Fruit fly (Drosophila melanogaster) whole organism, wandering third instar larva: Measurements from ENCODE around the gene Rab14.

Experiments used
- CG9705 ChIP-seq: fragments of 200-800 bp; sonication (Bioruptor generic); optimal IDR thresholded peaks from 2 replicates; lab custom pipeline; 2018; ENCODE audit warnings: missing biosample characterization, mild to moderate bottlenecking, missing genetic modification characterization
- Dfd ChIP-seq: fragments of >200 bp; optimal IDR thresholded peaks from 2 replicates; lab custom pipeline; 2017; ENCODE audit warnings: missing biosample characterization, missing genetic modification characterization
- Dif ChIP-seq: fragments of 200-275, 200-300 bp; sonication (Bioruptor generic); optimal IDR thresholded peaks from 2 replicates; lab custom pipeline; 2018; ENCODE audit warnings: missing biosample characterization, missing genetic modification characterization; ENCODE audit not compliant: partially characterized antibody
- Hnf4 ChIP-seq: fragments of 200-800 bp; sonication (Bioruptor generic); optimal IDR thresholded peaks from 2 replicates; lab custom pipeline; 2016; ENCODE audit warnings: missing biosample characterization, mild to moderate bottlenecking, missing genetic modification characterization
- N ChIP-seq: fragments of >200 bp; optimal IDR thresholded peaks from 2 replicates; lab custom pipeline; 2018; ENCODE audit warnings: missing biosample characterization, missing external identifiers, missing genetic modification characterization
- Sp1 ChIP-seq: fragments of 200-800 bp; sonication (Bioruptor generic); optimal IDR thresholded peaks from 3 replicates; lab custom pipeline; 2019; ENCODE audit warnings: missing biosample characterization, mild to moderate bottlenecking, missing genetic modification characterization, moderate library complexity
- br ChIP-seq: fragments of 200-800 bp; sonication (Bioruptor generic); optimal IDR thresholded peaks from 2 replicates; lab custom pipeline; 2016; ENCODE audit warnings: missing biosample characterization, missing genetic modification characterization
- brk ChIP-seq: fragments of 200-800 bp; sonication (Bioruptor generic); optimal IDR thresholded peaks from 2 replicates; lab custom pipeline; 2016; ENCODE audit warnings: missing biosample characterization, mild to moderate bottlenecking, missing genetic modification characterization
- dl ChIP-seq, 2 experiments: fragments of 175-275, 200-275 bp in 1 of 2; fragments of 200-275 bp in 1 of 2; sonication (Bioruptor generic); optimal IDR thresholded peaks; lab custom pipeline; 2018; ENCODE audit warnings: mild to moderate bottlenecking in 2 of 2, missing biosample characterization in 2 of 2, missing genetic modification characterization in 2 of 2, moderate library complexity in 2 of 2; ENCODE audit not compliant: partially characterized antibody in 2 of 2, insufficient read depth in 1 of 2
- dmrt93B ChIP-seq: fragments of 200-800 bp; sonication (Bioruptor generic); optimal IDR thresholded peaks from 2 replicates; lab custom pipeline; 2018; ENCODE audit warnings: missing biosample characterization, mild to moderate bottlenecking, missing genetic modification characterization
- lola ChIP-seq: fragments of >200 bp; optimal IDR thresholded peaks from 2 replicates; lab custom pipeline; 2017; ENCODE audit warnings: missing biosample characterization, missing genetic modification characterization
- psq ChIP-seq: fragments of 200-800 bp; sonication (Bioruptor generic); optimal IDR thresholded peaks from 3 replicates; lab custom pipeline; 2017; ENCODE audit warnings: missing biosample characterization, mild to moderate bottlenecking, missing genetic modification characterization, moderate library complexity
- sv ChIP-seq: fragments of 200-800 bp; sonication (Bioruptor generic); optimal IDR thresholded peaks from 3 replicates; lab custom pipeline; 2016; ENCODE audit warnings: missing biosample characterization, missing genetic modification characterization
- usp ChIP-seq: fragments of >200 bp; optimal IDR thresholded peaks from 2 replicates; lab custom pipeline; 2017; ENCODE audit warnings: missing biosample characterization, missing genetic modification characterization

dm6 chr2L:14395065-14395439, 40.1 kb downstream of the Rab14 start:
- TF ChIP-seq Dfd (GFP tag; lab: Kevin White, UChicago) (no peak), brk (GFP tag; lab: Kevin White, UChicago) (no peak), br (GFP tag; lab: Kevin White, UChicago) (no peak), psq (GFP tag; lab: Kevin White, UChicago) (no peak), sv (GFP tag; lab: Kevin White, UChicago) (no peak), usp (GFP tag; lab: Kevin White, UChicago) (no peak), CG9705 (GFP tag; lab: Kevin White, UChicago) (no peak), dl (GFP tag; optimal IDR thresholded peaks at IDR 0.05; lab: Kevin White, UChicago; ENCODE audit: insufficient read depth in 1 of 2, partially characterized antibody in 2 of 2) (no peak), lola (GFP tag; lab: Kevin White, UChicago) (no peak), Sp1 (GFP tag; lab: Kevin White, UChicago) (no peak), dmrt93B (GFP tag; lab: Kevin White, UChicago) (no peak), Hnf4 (no peak), N (no peak), Dif (GFP tag; lab: Kevin White, UChicago) (no peak)
